Worm (Caenorhabditis elegans): ENCODE data around the gene kel-1.

- no peak for TF ChIP-seq aly-2 (tag; optimal IDR thresholded peaks at IDR 0.05)
- TF ChIP-seq snpc-4 (tag; optimal IDR thresholded peaks at IDR 0.05), result no peak
- TF ChIP-seq fkh-10 (GFP tag; optimal IDR thresholded peaks at IDR 0.05), result no peak
- TF ChIP-seq unc-62 (GFP tag; optimal IDR thresholded peaks at IDR 0.05), result no peak
- TF ChIP-seq nhr-77 (tag; optimal IDR thresholded peaks at IDR 0.05), result no peak
- TF ChIP-seq mdl-1 (tag; optimal IDR thresholded peaks at IDR 0.05), result no peak
- no peak for TF ChIP-seq ztf-11 (tag; optimal IDR thresholded peaks at IDR 0.05)
- TF ChIP-seq unc-86 (tag; optimal IDR thresholded peaks at IDR 0.05), result no peak
- no peak for TF ChIP-seq ztf-4 (tag; optimal IDR thresholded peaks at IDR 0.05)
- TF ChIP-seq fos-1 (tag; optimal IDR thresholded peaks at IDR 0.05), result no peak
- no peak for TF ChIP-seq nhr-12 (tag; optimal IDR thresholded peaks at IDR 0.05)
- TF ChIP-seq sptf-1 (tag; optimal IDR thresholded peaks at IDR 0.05), result no peak
- TF ChIP-seq unc-30 (tag; optimal IDR thresholded peaks at IDR 0.05), result no peak
These were observed 8.5 kb upstream of the kel-1 start for ce11 chrII:11680220-11680619.
